Worm (Caenorhabditis elegans): Measurements from ENCODE around the gene F55G7.5.

- no peak for TF ChIP-seq ztf-29 (GFP tag; IDR thresholded peaks at IDR 0.05)
- TF ChIP-seq klf-2 (GFP tag; conservative IDR thresholded peaks at IDR 0.05), result no peak
- TF ChIP-seq cog-1 (tag; optimal IDR thresholded peaks at IDR 0.05), result no peak
- no peak for TF ChIP-seq flt-1 (GFP tag; IDR thresholded peaks at IDR 0.05)
- TF ChIP-seq T22C8.4 (GFP tag; IDR thresholded peaks at IDR 0.05), result no peak
- no peak for TF ChIP-seq med-1 (GFP tag; optimal IDR thresholded peaks at IDR 0.05; ENCODE audit: insufficient read depth)
- no peak for TF ChIP-seq ztf-23 (GFP tag; IDR thresholded peaks at IDR 0.05)
Measured at ce11 chrX:11907263-11907662, 31.5 kb downstream of the F55G7.5 start, which contains the start of gene Y62H9A.11.

All from whole organism, midembryonic.